Fruit fly (Drosophila melanogaster): ENCODE measurements around the gene CG15531.
A peak's percentile ranks its signal among the peaks of the same experiment; 100 is the strongest.

The CG15531 gene

DNA sequence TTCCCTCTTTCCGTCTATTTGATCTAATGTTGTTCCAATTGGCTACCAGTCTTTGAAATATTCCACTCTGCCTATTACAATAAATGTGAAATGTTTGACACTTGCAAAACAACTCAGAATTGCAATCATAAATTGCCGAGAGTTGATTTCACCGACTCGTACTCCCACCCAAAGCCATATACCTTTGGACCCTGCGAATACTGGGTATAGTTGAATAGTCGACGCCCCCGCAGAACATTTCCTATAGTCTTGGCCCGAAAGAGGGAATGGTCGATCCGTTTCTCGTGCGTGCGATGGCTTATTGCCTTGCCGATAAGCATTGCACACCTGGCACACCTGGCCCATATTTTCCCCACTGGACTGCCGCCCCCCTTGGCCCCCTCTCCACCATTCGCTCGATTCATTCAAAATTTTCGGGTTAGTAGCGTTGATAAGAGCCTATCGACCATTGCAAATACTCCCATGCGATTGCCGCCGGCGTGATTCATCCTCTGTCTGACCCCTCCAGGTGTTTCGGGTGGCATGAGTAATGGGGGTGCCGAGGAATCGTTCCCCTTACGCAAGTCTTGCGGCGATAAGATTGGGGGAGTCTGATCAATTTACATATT lies 4.2 kb upstream of the CG15531 start (continued):
- TF ChIP-seq da (GFP tag; optimal IDR thresholded peaks at IDR 0.05) (peak; percentile 13), YL-1 (GFP tag; optimal IDR thresholded peaks at IDR 0.05) (no peak), D19B (GFP tag; optimal IDR thresholded peaks at IDR 0.05) (peak; percentile 75), CG43689 (GFP tag; IDR thresholded peaks at IDR 0.05) (no peak), fru (optimal IDR thresholded peaks at IDR 0.05) (no peak), CG4282 (GFP tag; optimal IDR thresholded peaks at IDR 0.05) (no peak), CG12942 (GFP tag; optimal IDR thresholded peaks at IDR 0.05) (no peak), CG8478 (optimal IDR thresholded peaks at IDR 0.05) (no peak), CG18764 (GFP tag; optimal IDR thresholded peaks at IDR 0.05) (no peak), PHDP (tag; optimal IDR thresholded peaks at IDR 0.05) (no peak), CG30403 (GFP tag; optimal IDR thresholded peaks at IDR 0.05) (peak; percentile 12), CG1529 (GFP tag; optimal IDR thresholded peaks at IDR 0.05) (no peak), pros (GFP tag; optimal IDR thresholded peaks at IDR 0.05) (no peak), Lhr (GFP tag; optimal IDR thresholded peaks at IDR 0.05) (no peak), Hr3 (GFP tag; optimal IDR thresholded peaks at IDR 0.05) (no peak), Rx (GFP tag; IDR thresholded peaks at IDR 0.05) (no peak), CG6654 (GFP tag; optimal IDR thresholded peaks at IDR 0.05) (no peak), ham (GFP tag; IDR thresholded peaks at IDR 0.05) (0 out of 2 replicates have a peak, but pooled peaks have one; percentile 5), CG14014 (GFP tag; IDR thresholded peaks at IDR 0.05) (peak; percentile 10; the same call in 1 of the 2 replicates), usp (GFP tag; optimal IDR thresholded peaks at IDR 0.05) (no peak), CTCF (GFP tag; optimal IDR thresholded peaks at IDR 0.05) (no peak), CG11398 (GFP tag; optimal IDR thresholded peaks at IDR 0.05) (no peak), Dip2 (GFP tag; IDR thresholded peaks at IDR 0.05) (no peak), CG3995 (GFP tag; optimal IDR thresholded peaks at IDR 0.05) (no peak), Scr (GFP tag; IDR thresholded peaks at IDR 0.05; ENCODE audit: partially characterized antibody) (no peak), CG10209 (GFP tag; optimal IDR thresholded peaks at IDR 0.05) (peak; percentile 20), danr (GFP tag; IDR thresholded peaks at IDR 0.05) (no peak), tgo (GFP tag; IDR thresholded peaks at IDR 0.05) (no peak), CoRest (tag; optimal IDR thresholded peaks at IDR 0.05) (peak; percentile 22), CG10543 (GFP tag; optimal IDR thresholded peaks at IDR 0.05) (peak; percentile 52), CG2202 (tag; optimal IDR thresholded peaks at IDR 0.05) (no peak), CG11695 (GFP tag; IDR thresholded peaks at IDR 0.05) (no peak), CG15073 (GFP tag; optimal IDR thresholded peaks at IDR 0.05) (no peak), Antp (GFP tag; optimal IDR thresholded peaks at IDR 0.05) (peak; percentile 24), ara (GFP tag; IDR thresholded peaks at IDR 0.05) (no peak), Fer3 (tag; optimal IDR thresholded peaks at IDR 0.05) (no peak), CG18476 (GFP tag; optimal IDR thresholded peaks at IDR 0.05) (no peak), CG14050 (GFP tag; IDR thresholded peaks at IDR 0.05) (no peak), dm (GFP tag; optimal IDR thresholded peaks at IDR 0.05) (no peak), CG10654 (GFP tag; optimal IDR thresholded peaks at IDR 0.05) (no peak), nmo (GFP tag; optimal IDR thresholded peaks at IDR 0.05) (no peak), Mes4 (GFP tag; optimal IDR thresholded peaks at IDR 0.05) (no peak), CG12236 (GFP tag; optimal IDR thresholded peaks at IDR 0.05) (no peak), CG1647 (GFP tag; optimal IDR thresholded peaks at IDR 0.05) (no peak), Optix (GFP tag; IDR thresholded peaks at IDR 0.05) (0 out of 3 replicates have a peak, but pooled peaks have one; percentile 31), CG3163 (GFP tag; optimal IDR thresholded peaks at IDR 0.05) (peak; percentile 18), CG9932 (GFP tag; IDR thresholded peaks at IDR 0.05) (peak; percentile 56), br (optimal IDR thresholded peaks at IDR 0.05) (no peak), repo (GFP tag; optimal IDR thresholded peaks at IDR 0.05) (no peak), wdn (GFP tag; IDR thresholded peaks at IDR 0.05) (0 out of 2 replicates have a peak, but pooled peaks have one; percentile 26), CG7357 (GFP tag; IDR thresholded peaks at IDR 0.05) (0 out of 3 replicates have a peak, but pooled peaks have one; percentile 23), salm (tag; optimal IDR thresholded peaks at IDR 0.05) (no peak), CG31388 (GFP tag; optimal IDR thresholded peaks at IDR 0.05) (no peak), sisA (GFP tag; IDR thresholded peaks at IDR 0.05) (no peak)

Measured in whole organism, embryonic.